Worm (Caenorhabditis elegans) whole organism, L4 larva: ENCODE measurements around the gene acp-3.
A peak's percentile ranks its signal among the peaks of the same experiment; 100 is the strongest.

Source experiments
- F10B5.3 ChIP-seq: sonication (generic microtip); optimal IDR thresholded peaks from 2 replicates; lab custom pipeline; 2016; ENCODE audit warnings: mild to moderate bottlenecking, missing genetic modification characterization, missing compliant biosample characterization
- ZK546.5 ChIP-seq, 2 experiments: sonication (generic microtip); optimal IDR thresholded peaks; 2 replicates each; lab custom pipeline; 2017; ENCODE audit warnings: missing biosample characterization in 2 of 2, missing genetic modification characterization in 2 of 2
- aha-1 ChIP-seq: fragments of 150-350 bp; peaks from one replicate; lab custom pipeline; 2014; ENCODE audit warnings: missing biosample characterization, missing genetic modification characterization
- arid-1 ChIP-seq: fragments of 200-800 bp; sonication (Bioruptor generic); conservative IDR thresholded peaks from 2 replicates; pipeline ENCODE4 v1.3.6; 2022; ENCODE audit warnings: missing genetic modification reagents, missing genetic modification characterization, missing compliant biosample characterization
- attf-4 ChIP-seq: sonication (generic microtip); optimal IDR thresholded peaks from 3 replicates; lab custom pipeline; 2017; ENCODE audit warnings: missing biosample characterization, missing genetic modification characterization
- ceh-44 ChIP-seq: fragments of 200-800 bp; sonication (Bioruptor generic); IDR thresholded peaks from 2 replicates; pipeline ENCODE4 v1.3.6; 2022; ENCODE audit warnings: missing genetic modification reagents, missing genetic modification characterization, missing compliant biosample characterization
- ceh-62 ChIP-seq: sonication (generic microtip); optimal IDR thresholded peaks from 2 replicates; lab custom pipeline; 2017; ENCODE audit warnings: missing biosample characterization, missing genetic modification characterization
- ceh-82 ChIP-seq: sonication (generic microtip); optimal IDR thresholded peaks from 2 replicates; lab custom pipeline; 2017; ENCODE audit warnings: missing biosample characterization, missing genetic modification characterization
- ctbp-1 ChIP-seq: fragments of 200-800 bp; sonication (Bioruptor generic); IDR thresholded peaks from 2 replicates; pipeline ENCODE4 v1.3.6; 2022; ENCODE audit warnings: missing genetic modification reagents, missing genetic modification characterization, missing compliant biosample characterization
- dmd-9 ChIP-seq: fragments of 200-800 bp; sonication (Bioruptor generic); IDR thresholded peaks from 2 replicates; pipeline ENCODE4 v1.3.6; 2022; ENCODE audit warnings: missing genetic modification reagents, missing genetic modification characterization, missing compliant biosample characterization
- dpl-1 ChIP-seq: fragments of 150-350 bp; optimal IDR thresholded peaks from 2 replicates; lab custom pipeline; 2014; ENCODE audit warnings: missing biosample characterization, missing genetic modification reagents, missing genetic modification characterization
- egl-43 ChIP-seq: fragments of 200-800 bp; sonication (Bioruptor generic); IDR thresholded peaks from 2 replicates; pipeline ENCODE4 v1.3.6; 2022; ENCODE audit warnings: missing genetic modification reagents, missing genetic modification characterization, missing compliant biosample characterization
- fkh-10 ChIP-seq: fragments of 150-350 bp; optimal IDR thresholded peaks from 2 replicates; lab custom pipeline; 2014; ENCODE audit warnings: missing biosample characterization, missing genetic modification reagents, missing genetic modification characterization
- fos-1 ChIP-seq: fragments of 150-350 bp; optimal IDR thresholded peaks from 2 replicates; lab custom pipeline; 2014; ENCODE audit warnings: missing biosample characterization, missing genetic modification characterization
- gei-8 ChIP-seq: fragments of 200-800 bp; sonication (Bioruptor generic); optimal IDR thresholded peaks from 2 replicates; lab custom pipeline; 2018; ENCODE audit warnings: mild to moderate bottlenecking, missing genetic modification characterization, missing compliant biosample characterization
- hif-1 ChIP-seq, 2 experiments: sonication (generic microtip); optimal IDR thresholded peaks; 2 replicates each; lab custom pipeline; 2016 to 2017; ENCODE audit warnings: missing compliant biosample characterization in 2 of 2, missing genetic modification characterization in 2 of 2, missing genetic modification reagents in 2 of 2, missing genotype in 2 of 2, mild to moderate bottlenecking in 1 of 2
- hlh-30 ChIP-seq: sonication (generic microtip); optimal IDR thresholded peaks from 2 replicates; lab custom pipeline; 2017; ENCODE audit warnings: antibody characterized with exemption, mild to moderate bottlenecking, missing genetic modification characterization, missing compliant biosample characterization; ENCODE audit not compliant: insufficient read depth
- lin-15B ChIP-seq: fragments of 150-350 bp; sonication (generic microtip); optimal IDR thresholded peaks from 3 replicates; lab custom pipeline; 2014; ENCODE audit warnings: missing biosample characterization, missing genetic modification characterization
- lin-38 ChIP-seq: fragments of 200-800 bp; sonication (Bioruptor generic); IDR thresholded peaks from 2 replicates; pipeline ENCODE4 v1.3.6; 2022; ENCODE audit warnings: missing genetic modification reagents, missing genetic modification characterization, missing compliant biosample characterization
- madf-9 ChIP-seq: fragments of 200-800 bp; sonication (Bioruptor generic); conservative IDR thresholded peaks from 2 replicates; pipeline ENCODE4 v1.3.6; 2022; ENCODE audit warnings: missing genetic modification reagents, missing genetic modification characterization, missing compliant biosample characterization
- mep-1 ChIP-seq: fragments of 150-350 bp; sonication (generic microtip); optimal IDR thresholded peaks from 3 replicates; lab custom pipeline; 2014; ENCODE audit warnings: missing biosample characterization, missing genetic modification characterization
- mxl-3 ChIP-seq: fragments of 200-800 bp; sonication (Bioruptor generic); optimal IDR thresholded peaks from 2 replicates; lab custom pipeline; 2018; ENCODE audit warnings: mild to moderate bottlenecking, missing genetic modification characterization, missing compliant biosample characterization
- nhr-10 ChIP-seq: fragments of 150-350 bp; optimal IDR thresholded peaks from 2 replicates; lab custom pipeline; 2014; ENCODE audit warnings: missing biosample characterization, missing genetic modification characterization
- nhr-11 ChIP-seq: fragments of 150-350 bp; optimal IDR thresholded peaks from 2 replicates; lab custom pipeline; 2014; ENCODE audit warnings: missing biosample characterization, missing genetic modification characterization
- nhr-25 ChIP-seq: sonication (generic microtip); optimal IDR thresholded peaks from 2 replicates; lab custom pipeline; 2017; ENCODE audit warnings: missing genetic modification characterization, mild to moderate bottlenecking, missing compliant biosample characterization, antibody characterized with exemption, moderate library complexity, borderline replicate concordance; ENCODE audit not compliant: insufficient read depth
- nhr-76 ChIP-seq: fragments of 150-350 bp; optimal IDR thresholded peaks from 2 replicates; lab custom pipeline; 2014; ENCODE audit warnings: missing biosample characterization, missing genetic modification characterization
- php-3 ChIP-seq: fragments of 200-800 bp; sonication (Bioruptor generic); IDR thresholded peaks from 2 replicates; pipeline ENCODE4 v1.3.6; 2022; ENCODE audit warnings: missing genetic modification reagents, missing genetic modification characterization, missing compliant biosample characterization
- sdz-12 ChIP-seq: fragments of 200-800 bp; sonication (Bioruptor generic); optimal IDR thresholded peaks from 2 replicates; lab custom pipeline; 2018; ENCODE audit warnings: mild to moderate bottlenecking, missing genetic modification characterization, missing compliant biosample characterization
- set-16 ChIP-seq: fragments of 200-800 bp; sonication (Bioruptor generic); IDR thresholded peaks from 2 replicates; pipeline ENCODE4 v1.3.6; 2022; ENCODE audit warnings: missing genetic modification reagents, missing genetic modification characterization, missing compliant biosample characterization
- spr-3 ChIP-seq: fragments of 200-800 bp; sonication (Bioruptor generic); optimal IDR thresholded peaks from 2 replicates; lab custom pipeline; 2018; ENCODE audit warnings: mild to moderate bottlenecking, missing genetic modification characterization, missing compliant biosample characterization
- tra-1 ChIP-seq: fragments of 200-800 bp; sonication (Bioruptor generic); IDR thresholded peaks from 2 replicates; pipeline ENCODE4 v1.3.6; 2022; ENCODE audit warnings: missing genetic modification reagents, missing genetic modification characterization, missing compliant biosample characterization
- unc-130 ChIP-seq: sonication (generic microtip); optimal IDR thresholded peaks from 2 replicates; lab custom pipeline; 2016; ENCODE audit warnings: missing genetic modification reagents, missing genetic modification characterization, missing compliant biosample characterization
- unc-62 ChIP-seq, 3 experiments: fragments of 150-350 bp in 1 of 3; sonication (generic microtip); optimal IDR thresholded peaks in 2 of 3; peaks in 1 of 3; 1 replicate in 1 of 3; 2 replicates in 2 of 3; lab custom pipeline; 2014 to 2017; ENCODE audit warnings: missing biosample characterization in 3 of 3, missing genetic modification characterization in 3 of 3, missing genetic modification reagents in 3 of 3, missing genotype in 1 of 3

acp-3 gene

DNA sequence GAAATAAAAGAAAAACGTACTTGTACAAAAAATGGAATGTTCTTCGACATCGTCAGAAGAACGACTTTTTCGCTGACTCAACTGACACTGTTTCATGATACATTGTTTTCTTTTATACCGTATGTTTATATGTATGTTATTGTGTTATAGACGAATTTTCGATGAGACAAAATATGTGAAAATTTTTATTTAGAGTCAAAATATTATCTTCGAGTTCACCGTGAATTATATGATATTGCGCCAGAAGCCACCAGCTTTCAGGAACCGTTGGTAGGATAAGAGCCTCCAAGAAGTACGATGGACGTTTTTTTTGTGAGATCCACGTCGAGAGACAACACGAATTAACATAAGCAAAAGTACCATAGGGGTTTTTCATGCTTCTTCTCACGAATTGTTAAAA lies 19.2 kb upstream of the acp-3 start, which contains the start of gene F22B5.6:
Gene F22B5.6 (minus strand): TSS at position 101 of the 400 bp plus-strand sequence.
- TF ChIP-seq nhr-76 (tag; lab: Kevin White, UChicago) = no peak
- no peak for TF ChIP-seq dpl-1 (GFP tag; lab: Kevin White, UChicago)
- TF ChIP-seq madf-9 (GFP tag; lab: Robert Waterston, UW) = no peak
- TF ChIP-seq nhr-25 = no peak
- TF ChIP-seq arid-1 (GFP tag; lab: Robert Waterston, UW) = no peak
- TF ChIP-seq ceh-82 (tag; lab: Kevin White, UChicago) = no peak
- TF ChIP-seq ceh-62 (tag; lab: Kevin White, UChicago) = no peak
- no peak for TF ChIP-seq spr-3 (GFP tag; lab: Kevin White, UChicago)
- no peak for TF ChIP-seq nhr-11 (tag; lab: Kevin White, UChicago)
- TF ChIP-seq, all 104 proteins: peak for 0

DNA sequence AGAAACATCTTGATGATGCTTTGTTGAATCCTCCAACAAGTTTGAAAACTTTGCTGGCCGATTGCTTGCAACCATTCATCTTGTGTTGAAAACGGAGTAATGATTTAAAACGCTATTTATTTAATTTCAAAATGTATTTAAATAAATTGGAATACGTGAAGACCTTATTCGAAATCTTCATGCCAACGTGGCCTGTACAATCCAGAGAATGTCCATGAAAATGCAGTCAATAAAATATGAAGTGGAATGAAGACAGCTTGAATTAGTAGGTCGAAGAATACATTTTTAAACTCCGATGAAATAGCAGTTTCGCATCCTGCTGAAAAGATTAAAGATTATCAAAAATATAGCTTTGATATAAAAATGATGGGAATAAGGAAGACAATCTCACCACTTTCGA lies 17.6 kb upstream of the acp-3 start, which contains the start of gene F22B5.5:
Gene F22B5.5 (minus strand): TSS at position 101 of the 400 bp plus-strand sequence.
- TF ChIP-seq lin-15B (tag; lab: Kevin White, UChicago) (no peak), nhr-10 (tag; lab: Kevin White, UChicago) (no peak), fos-1 (tag; lab: Kevin White, UChicago) (no peak)
- TF ChIP-seq, all 104 proteins: peak for 0

ce11 chrII:8451425-8451824 lies 14.5 kb upstream of the acp-3 start:
- TF ChIP-seq hif-1 (tag; optimal IDR thresholded peaks at IDR 0.05; lab: Kevin White, UChicago) (peak; percentile 94 to 99), set-16 (GFP tag; lab: Robert Waterston, UW) (peak; percentile 32; the same call in 1 of the 2 replicates), aha-1 (tag; lab: Kevin White, UChicago) (peak; percentile 100), mep-1 (tag; lab: Kevin White, UChicago) (peak; percentile 18), gei-8 (GFP tag; lab: Kevin White, UChicago) (no peak), F10B5.3 (tag; lab: Kevin White, UChicago) (no peak), ctbp-1 (GFP tag; lab: Robert Waterston, UW) (no peak), attf-4 (tag; lab: Kevin White, UChicago) (no peak), ceh-44 (GFP tag; lab: Robert Waterston, UW) (no peak), fkh-10 (GFP tag; lab: Kevin White, UChicago) (no peak), dmd-9 (GFP tag; lab: Robert Waterston, UW) (no peak), sdz-12 (GFP tag; lab: Kevin White, UChicago) (no peak), unc-130 (GFP tag; lab: Kevin White, UChicago) (no peak), lin-38 (GFP tag; lab: Robert Waterston, UW) (no peak), hlh-30 (tag; lab: Kevin White, UChicago) (peak; percentile 32), tra-1 (GFP tag; lab: Robert Waterston, UW) (0 out of 2 replicates have a peak, but pooled peaks have one; percentile 13), ZK546.5 (tag; optimal IDR thresholded peaks at IDR 0.05; lab: Kevin White, UChicago) (no peak), egl-43 (GFP tag; lab: Robert Waterston, UW) (peak; percentile 34; the same call in 1 of the 2 replicates)

DNA sequence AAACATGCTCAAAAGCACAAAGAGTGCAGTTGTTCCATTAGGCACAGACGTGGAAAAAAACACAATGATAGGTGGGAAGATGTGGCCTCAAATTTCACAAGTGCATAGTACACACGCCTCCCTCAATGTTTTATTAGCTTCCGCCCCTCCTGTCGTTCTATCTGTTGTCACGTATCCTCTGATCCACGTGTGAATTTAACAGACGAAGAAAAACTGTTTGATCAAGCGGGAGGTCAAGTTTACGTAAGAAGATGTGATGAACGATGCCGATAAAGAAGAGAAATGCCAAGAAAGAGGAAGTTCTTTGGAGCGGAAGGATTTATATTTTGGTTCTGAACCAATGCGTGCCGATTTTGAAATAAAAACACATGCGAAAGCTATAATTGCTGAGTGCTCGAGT lies 13.8 kb upstream of the acp-3 start:
- no peak for TF ChIP-seq php-3
- peak; percentile 2 for TF ChIP-seq mxl-3 (GFP tag; lab: Kevin White, UChicago)
- TF ChIP-seq unc-62 (GFP tag; optimal IDR thresholded peaks at IDR 0.05 in 1 of 2; lab: Kevin White, UChicago) = peak in 1 of 2 experiments; percentile 51
- no peak for TF ChIP-seq unc-62 (tag; optimal IDR thresholded peaks at IDR 0.05; lab: Kevin White, UChicago)
- peak in 1 of 2 experiments; percentile 40 for TF ChIP-seq hif-1 (tag; optimal IDR thresholded peaks at IDR 0.05; lab: Kevin White, UChicago)
